Worm (Caenorhabditis elegans): Measurements from ENCODE around the gene C27D6.1.

The C27D6.1 gene

ce11 chrII:5181497-5181896, 8.9 kb downstream of the C27D6.1 start (continued):
- TF ChIP-seq nhr-76 (tag; optimal IDR thresholded peaks at IDR 0.05) (no peak), sup-37 (GFP tag; optimal IDR thresholded peaks at IDR 0.05) (no peak), xbp-1 (tag; optimal IDR thresholded peaks at IDR 0.05) (peak; percentile 90), nhr-47 (tag; optimal IDR thresholded peaks at IDR 0.05) (peak; percentile 81), ceh-63 (GFP tag; optimal IDR thresholded peaks at IDR 0.05) (no peak), swsn-7 (tag; optimal IDR thresholded peaks at IDR 0.05) (peak; percentile 76), nhr-85 (tag) (peak; percentile 83), fkh-4 (tag; optimal IDR thresholded peaks at IDR 0.05; ENCODE audit: borderline replicate concordance) (no peak), blmp-1 (tag; optimal IDR thresholded peaks at IDR 0.05) (peak; percentile 72), snpc-4 (tag; optimal IDR thresholded peaks at IDR 0.05) (peak; percentile 18), jun-1 (tag; optimal IDR thresholded peaks at IDR 0.05) (peak; percentile 45), unc-130 (tag; optimal IDR thresholded peaks at IDR 0.05) (peak; percentile 10), C04F5.9 (tag; optimal IDR thresholded peaks at IDR 0.05) (no peak), lin-15B (tag; optimal IDR thresholded peaks at IDR 0.05) (peak; percentile 4), unc-30 (tag; optimal IDR thresholded peaks at IDR 0.05) (no peak), unc-86 (tag; optimal IDR thresholded peaks at IDR 0.05) (peak; percentile 57), ama-1 (optimal IDR thresholded peaks at IDR 0.05) (no peak), sox-4 (tag; optimal IDR thresholded peaks at IDR 0.05) (no peak), ceh-90 (tag; optimal IDR thresholded peaks at IDR 0.05) (no peak), fos-1 (tag; optimal IDR thresholded peaks at IDR 0.05) (peak; percentile 43), tlp-1 (tag; optimal IDR thresholded peaks at IDR 0.05) (no peak), ceh-88 (GFP tag; IDR thresholded peaks at IDR 0.05) (peak; percentile 47; the same call in 1 of the 2 replicates), pag-3 (tag; optimal IDR thresholded peaks at IDR 0.05; ENCODE audit: borderline replicate concordance, insufficient read depth) (no peak), nhr-20 (tag; optimal IDR thresholded peaks at IDR 0.05) (peak; percentile 84), irx-1 (tag; optimal IDR thresholded peaks at IDR 0.05) (peak; percentile 41), alr-1 (tag; optimal IDR thresholded peaks at IDR 0.05; ENCODE audit: borderline replicate concordance) (no peak), C34B4.2 (tag; optimal IDR thresholded peaks at IDR 0.05) (no peak), mep-1 (tag; optimal IDR thresholded peaks at IDR 0.05) (peak; percentile 73), ceh-82 (tag; optimal IDR thresholded peaks at IDR 0.05) (peak; percentile 9 to 70 (median 47)), hlh-4 (tag; optimal IDR thresholded peaks at IDR 0.05) (no peak), ceh-8 (GFP tag; optimal IDR thresholded peaks at IDR 0.05) (no peak), snu-23 (GFP tag; optimal IDR thresholded peaks at IDR 0.05) (peak; percentile 90), vab-15 (tag; optimal IDR thresholded peaks at IDR 0.05) (no peak), pqm-1 (tag; optimal IDR thresholded peaks at IDR 0.05) (no peak), efl-3 (GFP tag; optimal IDR thresholded peaks at IDR 0.05) (no peak), sptf-1 (tag; optimal IDR thresholded peaks at IDR 0.05) (no peak), skn-1 (tag; optimal IDR thresholded peaks at IDR 0.05) (peak; percentile 34), lin-35 (GFP tag; optimal IDR thresholded peaks at IDR 0.05) (peak; percentile 57 to 61), nhr-90 (tag; optimal IDR thresholded peaks at IDR 0.05; ENCODE audit: poor library complexity) (peak; percentile 68), unc-62 (GFP tag; optimal IDR thresholded peaks at IDR 0.05) (no peak), efl-1 (optimal IDR thresholded peaks at IDR 0.05) (peak; percentile 57 to 75), efl-1 (GFP tag; optimal IDR thresholded peaks at IDR 0.05 in 1 of 2) (peak; percentile 27 to 93), ets-5 (GFP tag; IDR thresholded peaks at IDR 0.05) (no peak), hpl-2 (GFP tag; optimal IDR thresholded peaks at IDR 0.05) (peak; percentile 13), lir-3 (tag; optimal IDR thresholded peaks at IDR 0.05; ENCODE audit: poor library complexity) (no peak), egl-13 (tag; optimal IDR thresholded peaks at IDR 0.05) (peak; percentile 25), lsy-2 (tag; optimal IDR thresholded peaks at IDR 0.05) (peak; percentile 72 to 76), lin-39 (tag; optimal IDR thresholded peaks at IDR 0.05) (no peak), ztf-11 (tag; optimal IDR thresholded peaks at IDR 0.05) (no peak), mdl-1 (tag; optimal IDR thresholded peaks at IDR 0.05) (peak in 1 of 2 experiments; percentile 86), unc-98 (GFP tag; IDR thresholded peaks at IDR 0.05) (no peak), rnt-1 (tag; optimal IDR thresholded peaks at IDR 0.05) (peak; percentile 52), nhr-77 (tag; optimal IDR thresholded peaks at IDR 0.05) (no peak), nhr-237 (tag; optimal IDR thresholded peaks at IDR 0.05) (no peak)

Measured in whole organism, L1 larva.